Worm (Caenorhabditis elegans): Measurements from ENCODE around the gene Y19D2B.1.

- TF ChIP-seq med-1 (GFP tag; optimal IDR thresholded peaks at IDR 0.05; ENCODE audit: insufficient read depth): no peak
- no peak for TF ChIP-seq ref-1 (GFP tag; conservative IDR thresholded peaks at IDR 0.05)
- TF ChIP-seq cog-1 (tag; optimal IDR thresholded peaks at IDR 0.05): no peak
- TF ChIP-seq klf-2 (GFP tag; conservative IDR thresholded peaks at IDR 0.05): no peak
- TF ChIP-seq ztf-23 (GFP tag; IDR thresholded peaks at IDR 0.05): no peak
These were observed 26.8 kb downstream of the Y19D2B.1 start for ce11 chrII:10895959-10896358.

Data from whole organism, midembryonic.